Worm (Caenorhabditis elegans) whole organism, L3 larva: Measurements from ENCODE around the gene col-149.

Experiments used
- ama-1 ChIP-seq: fragments of 150-350 bp; optimal IDR thresholded peaks from 2 replicates; lab custom pipeline; 2018
- ceh-28 ChIP-seq: fragments of 150-350 bp; optimal IDR thresholded peaks from 2 replicates; lab custom pipeline; 2014; ENCODE audit warnings: missing biosample characterization, missing genetic modification reagents, missing genetic modification characterization
- elt-3 ChIP-seq, 3 experiments: fragments of 150-350 bp in 1 of 3; sonication (generic microtip) in 2 of 3; optimal IDR thresholded peaks; 2 replicates in 2 of 3; 4 replicates in 1 of 3; lab custom pipeline; 2014 to 2017; ENCODE audit warnings: missing biosample characterization in 3 of 3, missing genetic modification characterization in 3 of 3
- fkh-10 ChIP-seq: sonication (generic microtip); optimal IDR thresholded peaks from 2 replicates; lab custom pipeline; 2017; ENCODE audit warnings: missing biosample characterization, missing genetic modification reagents, missing genetic modification characterization
- mdl-1 ChIP-seq: fragments of 150-350 bp; optimal IDR thresholded peaks from 2 replicates; lab custom pipeline; 2014; ENCODE audit warnings: missing biosample characterization, missing genetic modification characterization
- nhr-12 ChIP-seq: fragments of 150-350 bp; optimal IDR thresholded peaks from 2 replicates; lab custom pipeline; 2014; ENCODE audit warnings: missing biosample characterization, missing genetic modification characterization
- skn-1 ChIP-seq: fragments of 150-350 bp; optimal IDR thresholded peaks from 2 replicates; lab custom pipeline; 2014; ENCODE audit warnings: missing biosample characterization, missing genetic modification characterization
- snpc-4 ChIP-seq: fragments of 150-350 bp; optimal IDR thresholded peaks from 2 replicates; lab custom pipeline; 2014; ENCODE audit warnings: missing biosample characterization, missing genetic modification characterization
- tbx-2 ChIP-seq: sonication (generic microtip); optimal IDR thresholded peaks from 2 replicates; lab custom pipeline; 2016; ENCODE audit warnings: mild to moderate bottlenecking, missing genetic modification characterization, missing compliant biosample characterization

- TF ChIP-seq ama-1 (lab: Kevin White, UChicago) (no peak), skn-1 (tag; lab: Kevin White, UChicago) (no peak), snpc-4 (tag; lab: Kevin White, UChicago) (no peak), fkh-10 (GFP tag; lab: Kevin White, UChicago) (no peak), mdl-1 (tag; lab: Kevin White, UChicago) (no peak), nhr-12 (no peak), ceh-28 (tag; lab: Kevin White, UChicago) (no peak), tbx-2 (no peak), elt-3 (tag; optimal IDR thresholded peaks at IDR 0.05; lab: Kevin White, UChicago) (no peak)
Observed at ce11 chrV:10265019-10265418, 27.6 kb downstream of the col-149 start.
